Fruit fly (Drosophila melanogaster) whole organism, prepupa: ENCODE results near the gene NK7.1.
A peak's percentile ranks its signal among the peaks of the same experiment; 100 is the strongest.

Experiments used
- CG6792 ChIP-seq: fragments of 200-800 bp; sonication (Bioruptor generic); optimal IDR thresholded peaks from 3 replicates; lab custom pipeline; 2016; ENCODE audit warnings: missing biosample characterization, missing genetic modification characterization
- CG8119 ChIP-seq: fragments of 200-800 bp; sonication (Bioruptor generic); IDR thresholded peaks from 3 replicates; pipeline ENCODE4 v1.3.6; 2022; ENCODE audit warnings: missing biosample characterization, missing genetic modification characterization
- cyc ChIP-seq: fragments of 200-800 bp; sonication (Bioruptor generic); optimal IDR thresholded peaks from 3 replicates; lab custom pipeline; 2016; ENCODE audit warnings: missing biosample characterization, missing genetic modification characterization

DNA sequence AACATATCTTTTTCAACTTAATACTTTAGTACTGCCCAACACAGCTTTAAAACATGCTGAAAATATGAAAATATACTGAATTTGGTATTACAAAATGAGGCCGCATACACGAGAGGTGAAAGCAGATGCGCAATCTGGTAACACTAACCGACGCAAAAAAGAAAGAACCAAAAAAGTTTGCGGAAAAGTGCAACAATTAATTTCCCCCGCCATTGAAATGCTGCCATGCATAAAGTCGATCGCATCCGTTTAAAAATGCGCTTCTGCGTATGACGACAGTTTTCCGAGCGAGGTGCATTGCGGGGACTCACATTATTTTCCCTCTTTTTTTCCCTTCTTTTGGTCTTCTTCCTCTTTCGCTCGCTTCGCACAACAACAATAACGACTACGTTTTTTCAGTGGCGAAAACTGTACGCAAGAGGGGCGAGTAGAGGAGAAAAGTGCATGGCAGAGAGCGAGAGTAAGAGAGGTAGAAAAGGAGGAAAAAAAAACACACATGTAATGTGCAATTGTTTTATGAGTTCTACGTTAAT lies 56.8 kb downstream of the NK7.1 start, which contains the start of gene Set8:
- TF ChIP-seq cyc (GFP tag; lab: Kevin White, UChicago) (no peak), CG6792 (no peak), CG8119 (GFP tag; lab: Robert Waterston, UW) (peak; percentile 79)
